Worm (Caenorhabditis elegans) whole organism, late embryonic: ENCODE data around the gene T26C11.9.

Experiments
- C38D4.7 ChIP-seq: fragments of 200-800 bp; sonication (Bioruptor generic); optimal IDR thresholded peaks from 2 replicates; lab custom pipeline; 2018; ENCODE audit warnings: mild to moderate bottlenecking, missing genetic modification characterization, moderate library complexity, missing compliant biosample characterization
- K02D7.2 ChIP-seq: sonication (generic microtip); optimal IDR thresholded peaks from 2 replicates; lab custom pipeline; 2017; ENCODE audit warnings: mild to moderate bottlenecking, missing genetic modification characterization, missing compliant biosample characterization
- K09A11.1 ChIP-seq: sonication (generic microtip); optimal IDR thresholded peaks from 2 replicates; lab custom pipeline; 2017; ENCODE audit warnings: antibody characterized with exemption, mild to moderate bottlenecking, missing genetic modification characterization, missing compliant biosample characterization; ENCODE audit not compliant: insufficient read depth
- Y22D7AL.16 ChIP-seq: sonication (generic microtip); optimal IDR thresholded peaks from 2 replicates; lab custom pipeline; 2016; ENCODE audit warnings: missing genetic modification characterization, missing compliant biosample characterization
- ahr-1 ChIP-seq: sonication (generic microtip); optimal IDR thresholded peaks from 2 replicates; lab custom pipeline; 2016; ENCODE audit warnings: missing genetic modification characterization, missing compliant biosample characterization
- ceh-14 ChIP-seq: sonication (generic microtip); optimal IDR thresholded peaks from 2 replicates; lab custom pipeline; 2016; ENCODE audit warnings: missing genotype, missing genetic modification characterization, missing compliant biosample characterization
- ceh-18 ChIP-seq: sonication (generic microtip); optimal IDR thresholded peaks from 2 replicates; lab custom pipeline; 2016; ENCODE audit warnings: missing genetic modification characterization, missing compliant biosample characterization
- ceh-22 ChIP-seq: sonication (generic microtip); optimal IDR thresholded peaks from 2 replicates; lab custom pipeline; 2017; ENCODE audit warnings: missing biosample characterization, missing genetic modification characterization
- ceh-30 ChIP-seq: fragments of 150-350 bp; optimal IDR thresholded peaks from 2 replicates; lab custom pipeline; 2014; ENCODE audit warnings: missing biosample characterization, missing genetic modification characterization
- ceh-31 ChIP-seq: sonication (generic microtip); optimal IDR thresholded peaks from 2 replicates; lab custom pipeline; 2016; ENCODE audit warnings: missing genetic modification characterization, missing compliant biosample characterization
- ceh-34 ChIP-seq: sonication (generic microtip); optimal IDR thresholded peaks from 2 replicates; lab custom pipeline; 2016; ENCODE audit warnings: mild to moderate bottlenecking, missing genetic modification characterization, missing compliant biosample characterization
- ceh-45 ChIP-seq: fragments of 200-800 bp; sonication (Bioruptor generic); IDR thresholded peaks from 2 replicates; pipeline ENCODE4 v1.3.6; 2022; ENCODE audit warnings: missing genetic modification reagents, missing genetic modification characterization, missing compliant biosample characterization
- ceh-48 ChIP-seq: sonication (generic microtip); optimal IDR thresholded peaks from 2 replicates; lab custom pipeline; 2016; ENCODE audit warnings: missing genetic modification characterization, inconsistent platforms, missing compliant biosample characterization
- ceh-9 ChIP-seq: sonication (generic microtip); optimal IDR thresholded peaks from 2 replicates; lab custom pipeline; 2016; ENCODE audit warnings: mild to moderate bottlenecking, missing genetic modification characterization, inconsistent platforms, missing compliant biosample characterization
- dve-1 ChIP-seq: sonication (generic microtip); optimal IDR thresholded peaks from 2 replicates; lab custom pipeline; 2017; ENCODE audit warnings: antibody characterized with exemption, mild to moderate bottlenecking, missing genetic modification characterization, missing compliant biosample characterization
- ets-4 ChIP-seq: sonication (generic microtip); optimal IDR thresholded peaks from 2 replicates; lab custom pipeline; 2016; ENCODE audit warnings: missing genetic modification characterization, missing compliant biosample characterization
- eyg-1 ChIP-seq: sonication (generic microtip); optimal IDR thresholded peaks from 2 replicates; lab custom pipeline; 2016; ENCODE audit warnings: missing genotype, missing genetic modification characterization, missing compliant biosample characterization
- fkh-10 ChIP-seq: fragments of 150-350 bp; optimal IDR thresholded peaks from 2 replicates; lab custom pipeline; 2014; ENCODE audit warnings: missing biosample characterization, missing genetic modification reagents, missing genetic modification characterization
- gmeb-2 ChIP-seq: sonication (generic microtip); optimal IDR thresholded peaks from 2 replicates; lab custom pipeline; 2016; ENCODE audit warnings: missing genetic modification characterization, inconsistent platforms, missing compliant biosample characterization
- hlh-13 ChIP-seq: fragments of 200-800 bp; sonication (Bioruptor generic); optimal IDR thresholded peaks from 2 replicates; lab custom pipeline; 2018; ENCODE audit warnings: mild to moderate bottlenecking, missing genetic modification characterization, missing compliant biosample characterization
- hlh-15 ChIP-seq: sonication (generic microtip); optimal IDR thresholded peaks from 2 replicates; lab custom pipeline; 2016; ENCODE audit warnings: missing genetic modification characterization, missing compliant biosample characterization
- hlh-30 ChIP-seq: sonication (generic microtip); optimal IDR thresholded peaks from 2 replicates; lab custom pipeline; 2017; ENCODE audit warnings: antibody characterized with exemption, missing genetic modification characterization, missing compliant biosample characterization; ENCODE audit not compliant: insufficient read depth
- lim-6 ChIP-seq: sonication (generic microtip); optimal IDR thresholded peaks from 2 replicates; lab custom pipeline; 2016; ENCODE audit warnings: missing genetic modification characterization, missing compliant biosample characterization
- lin-11 ChIP-seq: fragments of 200-800 bp; sonication (Bioruptor generic); optimal IDR thresholded peaks from 2 replicates; lab custom pipeline; 2018; ENCODE audit warnings: mild to moderate bottlenecking, missing genetic modification characterization, missing compliant biosample characterization
- mec-3 ChIP-seq: sonication (generic microtip); optimal IDR thresholded peaks from 2 replicates; lab custom pipeline; 2016; ENCODE audit warnings: borderline replicate concordance, missing genetic modification characterization, missing compliant biosample characterization
- nfya-1 ChIP-seq: sonication (generic microtip); optimal IDR thresholded peaks from 2 replicates; lab custom pipeline; 2017; ENCODE audit warnings: missing genetic modification characterization, mild to moderate bottlenecking, missing compliant biosample characterization, antibody characterized with exemption, moderate library complexity
- nhr-11 ChIP-seq: fragments of 150-350 bp; optimal IDR thresholded peaks from 2 replicates; lab custom pipeline; 2014; ENCODE audit warnings: missing biosample characterization, missing genetic modification characterization
- nhr-232 ChIP-seq: sonication (generic microtip); optimal IDR thresholded peaks from 2 replicates; lab custom pipeline; 2016; ENCODE audit warnings: missing genetic modification characterization, missing compliant biosample characterization
- npax-4 ChIP-seq: sonication (generic microtip); optimal IDR thresholded peaks from 2 replicates; lab custom pipeline; 2016; ENCODE audit warnings: missing genetic modification characterization, missing compliant biosample characterization
- odd-2 ChIP-seq: sonication (generic microtip); optimal IDR thresholded peaks from 2 replicates; lab custom pipeline; 2017; ENCODE audit warnings: antibody characterized with exemption, mild to moderate bottlenecking, missing genetic modification characterization, missing compliant biosample characterization
- pag-3 ChIP-seq: sonication (generic microtip); optimal IDR thresholded peaks from 2 replicates; lab custom pipeline; 2016; ENCODE audit warnings: missing compliant biosample characterization, missing genetic modification characterization, borderline replicate concordance
- pax-1 ChIP-seq: fragments of 150-350 bp; optimal IDR thresholded peaks from 2 replicates; lab custom pipeline; 2014; ENCODE audit warnings: missing biosample characterization, missing genetic modification characterization
- pha-2 ChIP-seq: sonication (generic microtip); optimal IDR thresholded peaks from 2 replicates; lab custom pipeline; 2017; ENCODE audit warnings: mild to moderate bottlenecking, missing genetic modification characterization, missing compliant biosample characterization
- pha-4 ChIP-seq: fragments of 150-350 bp; optimal IDR thresholded peaks from 2 replicates; lab custom pipeline; 2018; ENCODE audit warnings: missing biosample characterization, missing genetic modification reagents, missing genetic modification characterization
- pqm-1 ChIP-seq: sonication (generic microtip); optimal IDR thresholded peaks from 2 replicates; lab custom pipeline; 2016; ENCODE audit warnings: missing genetic modification characterization, missing compliant biosample characterization
- pros-1 ChIP-seq: fragments of 150-350 bp; optimal IDR thresholded peaks from 2 replicates; lab custom pipeline; 2014; ENCODE audit warnings: missing biosample characterization, missing genetic modification reagents, missing genetic modification characterization
- ref-2 ChIP-seq: sonication (generic microtip); optimal IDR thresholded peaks from 2 replicates; lab custom pipeline; 2016; ENCODE audit warnings: missing genetic modification characterization, missing compliant biosample characterization
- rnt-1 ChIP-seq: sonication (generic microtip); optimal IDR thresholded peaks from 2 replicates; lab custom pipeline; 2016; ENCODE audit warnings: missing genetic modification characterization, missing compliant biosample characterization
- sdc-2 ChIP-seq: sonication (generic microtip); optimal IDR thresholded peaks from 2 replicates; lab custom pipeline; 2016; ENCODE audit warnings: missing genotype, missing genetic modification characterization, missing compliant biosample characterization
- syd-9 ChIP-seq: sonication (generic microtip); optimal IDR thresholded peaks from 2 replicates; lab custom pipeline; 2016; ENCODE audit warnings: mild to moderate bottlenecking, missing genetic modification characterization, moderate library complexity, missing compliant biosample characterization
- tbx-2 ChIP-seq: sonication (generic microtip); optimal IDR thresholded peaks from 2 replicates; lab custom pipeline; 2016; ENCODE audit warnings: missing genetic modification characterization, missing compliant biosample characterization
- unc-55 ChIP-seq: sonication (generic microtip); optimal IDR thresholded peaks from 2 replicates; lab custom pipeline; 2017; ENCODE audit warnings: missing biosample characterization, missing genetic modification reagents, missing genetic modification characterization
- unc-86 ChIP-seq: sonication (generic microtip); optimal IDR thresholded peaks from 2 replicates; lab custom pipeline; 2016; ENCODE audit warnings: missing genetic modification characterization, missing compliant biosample characterization
- zip-5 ChIP-seq: sonication (generic microtip); optimal IDR thresholded peaks from 2 replicates; lab custom pipeline; 2016; ENCODE audit warnings: missing genetic modification characterization, missing compliant biosample characterization

T26C11.9 gene

DNA sequence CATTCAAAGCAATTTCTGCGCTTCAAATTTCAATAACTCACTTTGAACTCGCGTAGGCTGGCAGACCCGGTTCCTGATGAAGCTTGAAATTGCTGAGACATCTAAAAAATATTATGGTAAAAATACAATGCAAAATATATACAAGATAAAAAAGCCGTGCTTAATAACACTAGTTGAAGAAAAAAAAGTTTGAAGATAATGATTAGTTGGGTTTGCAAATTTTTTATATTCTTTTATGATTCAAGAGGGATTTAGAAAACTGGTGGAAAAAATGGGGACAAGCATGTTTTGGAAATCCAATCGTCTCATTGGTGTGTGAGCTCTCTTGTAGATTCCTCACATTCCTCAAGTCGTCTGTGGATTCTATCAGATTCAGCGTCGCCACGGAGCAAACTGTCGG lies 1.0 kb downstream of the T26C11.9 start, which contains the start of gene ceh-21:
TSS of gene ceh-21 (minus strand) at position 101 of the 400 bp plus-strand sequence.
- TF ChIP-seq unc-86 (tag; lab: Kevin White, UChicago) = no peak

DNA sequence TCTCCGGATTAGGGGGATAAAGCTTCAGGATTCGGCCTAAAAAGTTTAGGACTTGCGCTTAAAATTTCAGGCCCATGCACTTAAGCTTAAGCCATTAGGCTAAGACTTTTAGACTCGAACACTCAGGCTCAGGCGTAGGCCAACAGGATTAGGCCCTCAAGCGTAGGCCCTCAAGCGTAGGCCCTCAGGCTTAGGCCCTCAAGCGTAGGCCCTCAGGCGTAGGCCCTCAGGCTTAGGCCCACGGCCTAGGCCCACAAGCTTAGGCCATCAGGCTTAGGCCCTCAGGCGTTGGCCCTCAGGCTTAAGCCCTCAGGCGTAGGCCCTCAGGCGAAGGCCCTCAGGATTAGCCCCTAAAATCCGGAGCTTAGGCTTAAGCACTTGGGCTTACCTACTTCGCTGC lies 3.1 kb downstream of the T26C11.9 start:
- TF ChIP-seq tbx-2 (tag; lab: Kevin White, UChicago) (no peak), pax-1 (tag; lab: Kevin White, UChicago) (no peak), hlh-15 (tag; lab: Kevin White, UChicago) (no peak), rnt-1 (tag; lab: Kevin White, UChicago) (no peak), syd-9 (no peak), nfya-1 (no peak)

DNA sequence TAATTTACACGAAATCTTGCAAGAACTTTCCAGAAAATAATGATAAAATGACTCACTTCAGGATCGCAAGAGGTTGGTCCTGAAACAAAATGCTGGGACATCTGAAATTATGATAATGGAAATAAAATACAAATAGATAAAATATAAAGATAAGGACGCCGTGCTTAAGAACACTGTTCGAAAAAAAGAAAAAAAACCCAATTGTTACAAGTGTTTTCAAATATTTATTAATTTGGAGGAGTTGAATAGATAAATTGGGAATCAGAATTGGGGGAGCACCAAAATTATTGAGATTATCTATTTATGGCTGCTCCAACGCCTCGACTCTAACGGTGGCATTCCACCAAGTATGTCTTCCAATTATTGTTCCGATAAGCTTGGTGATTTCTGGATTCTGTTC lies 5.1 kb downstream of the T26C11.9 start, which contains the start of gene ceh-41:
TSS of gene ceh-41 (minus strand) at position 101 of the 400 bp plus-strand sequence.
- no peak for TF ChIP-seq pag-3
- no peak for TF ChIP-seq ets-4
- TF ChIP-seq lim-6 = no peak
- no peak for TF ChIP-seq dve-1
- no peak for TF ChIP-seq pqm-1
- no peak for TF ChIP-seq fkh-10 (GFP tag; lab: Kevin White, UChicago)
- TF ChIP-seq npax-4 (tag; lab: Kevin White, UChicago) = no peak
- no peak for TF ChIP-seq nhr-11 (tag; lab: Kevin White, UChicago)
- TF ChIP-seq ceh-45 = no peak
- no peak for TF ChIP-seq nhr-232
- TF ChIP-seq odd-2 (tag; lab: Kevin White, UChicago) = no peak
- TF ChIP-seq, all 69 proteins: peak for 0

DNA sequence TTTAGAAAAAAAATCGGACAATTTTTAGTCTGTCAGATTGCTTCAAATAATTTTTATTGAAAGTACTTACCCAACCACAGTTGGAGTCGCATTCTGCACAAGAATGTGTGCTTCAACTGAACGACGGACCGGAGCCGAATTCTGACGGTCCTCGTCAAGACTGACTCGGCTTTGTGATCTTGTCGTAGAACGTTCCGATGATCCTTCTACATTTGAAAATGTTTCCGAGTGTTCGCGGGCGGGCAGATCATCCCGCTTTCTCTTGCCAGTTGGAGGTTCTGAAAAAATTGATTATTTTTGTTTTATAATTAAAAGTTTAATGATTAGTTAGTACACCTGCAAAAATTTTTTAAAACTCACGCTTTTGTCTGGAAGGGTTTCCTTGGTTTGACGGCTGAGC lies 6.0 kb downstream of the T26C11.9 start:
- TF ChIP-seq eyg-1 (tag; lab: Kevin White, UChicago) = no peak
- no peak for TF ChIP-seq hlh-30 (tag; lab: Kevin White, UChicago)
- no peak for TF ChIP-seq pag-3
- no peak for TF ChIP-seq nhr-11 (tag; lab: Kevin White, UChicago)
- TF ChIP-seq ceh-14 (tag; lab: Kevin White, UChicago) = no peak
- no peak for TF ChIP-seq pha-4 (tag; lab: Kevin White, UChicago)
- TF ChIP-seq pha-2 (tag; lab: Kevin White, UChicago) = no peak
- TF ChIP-seq hlh-13 = no peak
- TF ChIP-seq unc-86 (tag; lab: Kevin White, UChicago) = no peak
- no peak for TF ChIP-seq pros-1 (tag; lab: Kevin White, UChicago)
- TF ChIP-seq ceh-48 (tag; lab: Kevin White, UChicago) = no peak
- TF ChIP-seq Y22D7AL.16 (tag; lab: Kevin White, UChicago) = no peak
- no peak for TF ChIP-seq K09A11.1
- no peak for TF ChIP-seq gmeb-2 (tag; lab: Kevin White, UChicago)

DNA sequence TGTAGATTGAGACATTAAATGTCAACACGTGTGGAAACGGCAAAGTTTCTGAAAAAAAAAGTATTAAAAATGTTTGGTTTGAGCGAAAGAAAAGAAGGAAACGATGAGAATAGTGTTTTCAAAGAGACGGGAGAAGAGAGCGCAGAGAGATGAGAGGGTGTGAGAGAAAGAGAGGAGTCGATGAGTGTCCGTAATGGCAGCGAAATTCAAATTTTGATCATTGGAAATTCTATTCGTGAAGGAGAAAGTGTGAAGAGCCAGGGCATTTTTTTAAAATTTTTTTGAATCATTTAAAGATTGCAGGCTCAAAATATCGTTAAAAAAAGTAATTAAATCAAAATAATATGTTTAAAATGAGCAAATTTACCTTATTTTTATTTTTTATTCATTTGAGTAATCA lies 8.2 kb downstream of the T26C11.9 start, which contains the start of gene T26C11.4:
TSS of gene T26C11.4 (minus strand) at position 54 of the 400 bp plus-strand sequence.
- no peak for TF ChIP-seq pha-2 (tag; lab: Kevin White, UChicago)
- TF ChIP-seq ceh-31 (tag; lab: Kevin White, UChicago) = no peak
- TF ChIP-seq sdc-2 (tag; lab: Kevin White, UChicago) = peak; percentile 41
- peak; percentile 31 for TF ChIP-seq unc-55 (GFP tag; lab: Kevin White, UChicago)

DNA sequence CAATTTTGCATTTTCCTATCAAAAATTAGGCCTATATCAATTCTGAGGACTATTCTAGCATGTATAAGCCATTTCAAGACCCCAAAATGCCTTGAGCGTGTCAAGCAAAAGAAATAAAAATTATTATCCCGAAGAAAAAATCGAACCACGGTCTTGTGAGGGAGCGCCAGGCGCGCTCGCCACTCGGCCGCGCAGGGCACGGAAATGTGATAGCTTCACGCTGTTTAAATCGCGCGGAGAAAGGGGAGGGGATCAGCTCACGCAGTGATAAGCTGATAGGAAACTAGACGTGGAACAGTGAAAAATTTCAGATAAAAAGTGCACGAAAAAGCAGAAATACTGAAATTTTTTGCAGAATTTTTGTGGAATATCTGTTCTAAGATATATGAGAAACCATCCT lies 15.9 kb downstream of the T26C11.9 start:
- peak; percentile 56 for TF ChIP-seq lin-11
- no peak for TF ChIP-seq hlh-30 (tag; lab: Kevin White, UChicago)
- TF ChIP-seq ahr-1 = peak; percentile 28
- TF ChIP-seq mec-3 (tag; lab: Kevin White, UChicago) = peak; percentile 62
- TF ChIP-seq ref-2 (tag; lab: Kevin White, UChicago) = no peak
- TF ChIP-seq ceh-34 = peak; percentile 91
- TF ChIP-seq ceh-22 = no peak
- TF ChIP-seq K02D7.2 (tag; lab: Kevin White, UChicago) = peak; percentile 75
- no peak for TF ChIP-seq ceh-30
- peak; percentile 56 for TF ChIP-seq ceh-48 (tag; lab: Kevin White, UChicago)
- TF ChIP-seq nfya-1 = peak; percentile 28
- peak; percentile 42 for TF ChIP-seq ceh-18
- TF ChIP-seq gmeb-2 (tag; lab: Kevin White, UChicago) = peak; percentile 77
- no peak for TF ChIP-seq ceh-9 (tag; lab: Kevin White, UChicago)
- TF ChIP-seq C38D4.7 (GFP tag; lab: Kevin White, UChicago) = peak; percentile 65
- TF ChIP-seq ceh-45 = 0 out of 2 replicates have a peak, but pooled peaks have one; percentile 20
- peak; percentile 5 for TF ChIP-seq zip-5 (tag; lab: Kevin White, UChicago)
